Worm (Caenorhabditis elegans) whole organism, mixed stage, embryonic: Measurements from ENCODE around the gene gar-2.

ENCODE experiments used
- mab-5 ChIP-seq: fragments of 150-350 bp; optimal IDR thresholded peaks from 2 replicates; lab custom pipeline; 2014; ENCODE audit warnings: missing biosample characterization, missing genetic modification characterization
- nhr-28 ChIP-seq: fragments of 150-350 bp; optimal IDR thresholded peaks from 2 replicates; lab custom pipeline; 2014; ENCODE audit warnings: missing biosample characterization, missing genetic modification characterization

DNA sequence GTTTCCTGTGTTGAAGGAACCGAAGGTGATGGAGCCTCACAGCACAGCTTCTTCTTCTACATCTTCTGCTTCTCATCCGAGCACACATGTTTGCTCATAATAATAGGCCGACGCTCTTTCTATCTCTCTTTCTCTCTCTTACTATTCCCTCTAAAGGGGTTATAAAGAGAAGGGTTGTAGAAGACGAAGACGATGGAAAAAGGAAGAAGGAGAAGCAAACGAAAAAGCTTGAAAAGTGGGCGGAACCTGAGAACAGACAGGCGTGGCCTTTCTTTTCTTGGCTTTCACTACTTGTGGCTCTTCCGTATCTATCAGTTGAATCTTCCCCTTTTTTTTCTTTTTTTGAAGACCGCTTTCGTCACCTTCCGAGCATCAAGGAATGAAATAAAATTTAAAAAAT lies 1.3 kb upstream of the gar-2 start:
- TF ChIP-seq mab-5 (tag; lab: Kevin White, UChicago): no peak
- TF ChIP-seq nhr-28: no peak
